2 fruit fly cellular contexts compared by ENCODE assay signal in the genomic region with DNA sequence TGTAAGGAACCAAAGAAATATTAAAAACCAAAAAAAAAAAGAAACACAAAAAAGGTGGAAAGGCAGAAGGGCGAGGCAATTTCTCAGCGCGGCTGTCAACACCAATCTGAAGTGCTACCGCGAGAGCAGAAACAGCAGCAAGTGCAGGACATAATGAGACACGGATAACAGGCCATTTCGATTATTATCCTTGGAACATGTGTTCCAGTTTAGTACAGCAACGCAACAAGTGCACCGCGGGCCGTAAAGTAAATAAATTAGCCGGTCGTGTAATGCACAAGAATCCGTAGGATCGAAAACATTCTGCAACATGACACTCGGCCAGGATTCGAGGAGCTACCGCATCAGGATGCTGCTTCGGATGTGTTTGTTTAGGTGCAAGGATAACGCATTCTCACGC.
TF ChIP-seq lines count a peak whose summit lies in the region.

No protein-coding gene starts in this region.

- no peak for TF ChIP-seq CTCF in whole organism, embryonic (GFP tag; optimal IDR thresholded peaks at IDR 0.05; lab: Kevin White, UChicago)

TF ChIP-seq in whole organism, embryonic, 481 proteins besides CTCF, POLR2A, EP300 and RAD21:
- TF ChIP-seq twi (tag; optimal IDR thresholded peaks at IDR 0.05; lab: Kevin White, UChicago) = peak; percentile 86
- peak; percentile 64 for TF ChIP-seq sens (GFP tag; lab: Kevin White, UChicago)
- no peak for TF ChIP-seq D19B (GFP tag; optimal IDR thresholded peaks at IDR 0.05; lab: Kevin White, UChicago)

TF ChIP-seq in whole organism, prepupa, 60 proteins besides CTCF, POLR2A, EP300 and RAD21:
- TF ChIP-seq CG10669 (GFP tag; optimal IDR thresholded peaks at IDR 0.05; lab: Kevin White, UChicago) (no peak), CG11762 (GFP tag; optimal IDR thresholded peaks at IDR 0.05; lab: Kevin White, UChicago; ENCODE audit: insufficient read depth) (no peak), CG34406 (GFP tag; optimal IDR thresholded peaks at IDR 0.05; lab: Kevin White, UChicago) (no peak), svp (GFP tag; lab: Kevin White, UChicago) (peak; percentile 13), CG11902 (GFP tag; optimal IDR thresholded peaks at IDR 0.05; lab: Kevin White, UChicago) (no peak)
TF ChIP-seq in whole organism, prepupa: peak in this region for 1.
